Worm (Caenorhabditis elegans): ENCODE data around the gene Y32B12B.8.

Gene Y32B12B.8

DNA sequence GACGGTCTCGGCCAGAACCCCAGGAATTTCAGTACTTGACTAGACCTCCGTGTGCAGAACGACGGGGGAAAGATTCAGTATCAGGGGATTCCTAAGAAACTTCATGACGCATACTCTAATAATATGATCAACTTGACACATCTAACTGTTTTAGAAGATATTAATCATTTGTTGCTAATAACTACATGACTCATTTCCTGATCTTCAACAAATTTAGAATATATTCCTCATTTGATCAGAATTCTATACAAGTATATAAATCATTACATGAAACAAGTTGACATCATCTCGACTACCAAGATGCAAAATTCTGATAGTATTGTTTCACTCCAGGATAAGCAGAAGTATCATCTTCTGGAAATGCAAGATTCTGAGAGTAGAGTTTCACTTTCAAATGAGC is at the start of gene Y32B12B.8:
Gene Y32B12B.8, plus strand, starts transcription at position 301 of the 400 bp plus-strand sequence.
- TF ChIP-seq Y55F3AM.14 (GFP tag; optimal IDR thresholded peaks at IDR 0.05) (no peak), ZK546.5 (tag; optimal IDR thresholded peaks at IDR 0.05) (no peak), nhr-21 (tag; optimal IDR thresholded peaks at IDR 0.05) (no peak), R02D3.7 (tag; optimal IDR thresholded peaks at IDR 0.05) (no peak), nhr-10 (tag; optimal IDR thresholded peaks at IDR 0.05) (no peak), unc-39 (tag; optimal IDR thresholded peaks at IDR 0.05) (no peak), ceh-16 (tag; optimal IDR thresholded peaks at IDR 0.05) (no peak), lin-39 (tag; optimal IDR thresholded peaks at IDR 0.05) (no peak), sma-3 (GFP tag; optimal IDR thresholded peaks at IDR 0.05) (no peak), lin-11 (tag; optimal IDR thresholded peaks at IDR 0.05) (no peak), ceh-82 (tag; optimal IDR thresholded peaks at IDR 0.05) (no peak), alr-1 (tag; optimal IDR thresholded peaks at IDR 0.05) (no peak), lsy-2 (tag; optimal IDR thresholded peaks at IDR 0.05) (no peak), ztf-1 (GFP tag; conservative IDR thresholded peaks at IDR 0.05) (no peak), unc-55 (GFP tag; optimal IDR thresholded peaks at IDR 0.05) (no peak), elt-3 (tag; optimal IDR thresholded peaks at IDR 0.05) (no peak), ama-1 (optimal IDR thresholded peaks at IDR 0.05) (no peak)

DNA sequence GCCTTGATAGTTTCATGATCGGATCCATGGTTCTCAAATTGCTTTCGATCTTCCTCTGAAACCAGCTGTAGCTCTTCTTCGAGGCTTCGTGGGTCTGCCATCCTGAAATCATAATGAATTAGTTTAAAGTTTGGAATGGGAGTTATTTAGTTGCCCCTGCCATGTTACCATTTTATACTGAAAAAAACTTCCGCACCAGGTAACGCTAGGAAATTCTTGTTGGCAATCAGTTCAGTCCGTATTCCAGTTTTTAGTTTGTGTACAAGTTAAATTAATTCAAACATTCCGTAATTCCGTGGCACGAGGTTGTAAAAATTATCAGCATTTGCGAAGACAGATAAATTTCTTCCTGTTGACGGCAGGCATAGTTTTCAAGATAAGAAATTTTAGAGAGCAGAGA is 47.8 kb upstream of the Y32B12B.8 start, which contains the start of gene Y32B12A.5:
Gene Y32B12A.5, minus strand, starts transcription at position 101 of the 400 bp plus-strand sequence.
- no peak for TF ChIP-seq ztf-1 (GFP tag; conservative IDR thresholded peaks at IDR 0.05)

DNA sequence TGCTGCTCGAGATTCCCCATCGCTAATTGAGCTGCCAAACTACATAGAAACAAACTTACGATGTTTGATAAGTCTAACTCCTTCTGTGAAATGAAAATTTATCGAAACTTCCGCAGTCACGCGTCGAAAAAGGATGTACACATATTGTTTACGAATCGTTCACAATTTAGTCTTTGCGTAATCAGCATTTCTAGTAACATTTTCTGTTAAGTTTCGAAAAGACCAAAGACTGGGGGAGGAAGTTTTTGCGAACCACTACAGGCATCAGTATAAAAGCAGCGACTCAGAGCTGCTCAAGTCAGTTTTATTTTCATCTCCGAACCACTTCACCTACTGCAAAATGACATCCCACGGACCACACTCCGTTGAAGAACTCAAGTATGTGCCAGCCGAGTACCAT is 47.1 kb upstream of the Y32B12B.8 start, which contains the start of gene sqst-4:
Gene sqst-4, plus strand, starts transcription at position 301 of the 400 bp plus-strand sequence.
- no peak for TF ChIP-seq R02D3.7 (tag; optimal IDR thresholded peaks at IDR 0.05)
- no peak for TF ChIP-seq alr-1 (tag; optimal IDR thresholded peaks at IDR 0.05)
- TF ChIP-seq nhr-77 (tag; optimal IDR thresholded peaks at IDR 0.05) = no peak
- no peak for TF ChIP-seq nhr-6 (tag; optimal IDR thresholded peaks at IDR 0.05)
- TF ChIP-seq unc-62 (GFP tag; optimal IDR thresholded peaks at IDR 0.05) = no peak
- no peak for TF ChIP-seq sma-9 (GFP tag; optimal IDR thresholded peaks at IDR 0.05)
- TF ChIP-seq sma-9 (tag; optimal IDR thresholded peaks at IDR 0.05) = no peak
- no peak for TF ChIP-seq nhr-129 (tag; optimal IDR thresholded peaks at IDR 0.05)
- TF ChIP-seq lsy-2 (tag; optimal IDR thresholded peaks at IDR 0.05) = no peak
- TF ChIP-seq nhr-25 (tag; optimal IDR thresholded peaks at IDR 0.05) = no peak
- no peak for TF ChIP-seq ceh-82 (tag; optimal IDR thresholded peaks at IDR 0.05)
- no peak for TF ChIP-seq peb-1 (tag; optimal IDR thresholded peaks at IDR 0.05)
- no peak for TF ChIP-seq nhr-23 (tag; optimal IDR thresholded peaks at IDR 0.05)

- TF ChIP-seq peb-1 (tag; optimal IDR thresholded peaks at IDR 0.05) (no peak), mab-5 (tag; optimal IDR thresholded peaks at IDR 0.05) (no peak), sem-4 (tag; optimal IDR thresholded peaks at IDR 0.05) (no peak), fos-1 (tag; optimal IDR thresholded peaks at IDR 0.05) (peak; percentile 72), nhr-12 (tag; optimal IDR thresholded peaks at IDR 0.05) (no peak), sma-9 (GFP tag; optimal IDR thresholded peaks at IDR 0.05) (peak; percentile 60), sma-9 (tag; optimal IDR thresholded peaks at IDR 0.05) (no peak)
These were observed 40.9 kb upstream of the Y32B12B.8 start, which contains the start of gene comt-2 for ce11 chrV:16494359-16494758. comt-2 (minus strand) TSS chrV:16494489.

DNA sequence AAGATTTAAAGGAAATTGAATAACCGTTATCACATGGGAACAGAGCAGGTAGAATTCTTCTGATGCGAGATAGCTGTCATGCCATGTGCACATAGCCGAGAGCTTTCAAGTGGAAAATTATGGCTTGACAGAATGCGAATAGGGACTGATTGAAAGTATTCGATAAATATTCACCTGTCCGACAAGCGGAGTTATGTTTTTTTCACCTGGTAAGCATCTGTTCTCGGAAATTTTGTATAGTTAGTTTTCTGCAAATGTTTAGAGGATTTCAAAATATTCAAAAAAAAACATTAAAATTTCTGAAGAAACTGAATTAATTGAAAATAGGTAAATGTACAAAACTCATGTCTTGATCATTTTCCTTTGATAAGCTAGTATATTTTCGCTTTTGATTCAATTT is 37.8 kb upstream of the Y32B12B.8 start, which contains the start of gene srh-136:
Gene srh-136, minus strand, starts transcription at position 93 of the 400 bp plus-strand sequence.
- TF ChIP-seq fos-1 (tag; optimal IDR thresholded peaks at IDR 0.05) (no peak), nhr-25 (tag; optimal IDR thresholded peaks at IDR 0.05) (no peak), Y55F3AM.14 (GFP tag; optimal IDR thresholded peaks at IDR 0.05) (no peak), dmd-4 (tag; optimal IDR thresholded peaks at IDR 0.05) (no peak), unc-55 (GFP tag; optimal IDR thresholded peaks at IDR 0.05) (no peak), sma-3 (GFP tag; optimal IDR thresholded peaks at IDR 0.05) (no peak), ceh-82 (tag; optimal IDR thresholded peaks at IDR 0.05) (no peak), mab-5 (tag; optimal IDR thresholded peaks at IDR 0.05) (no peak), lin-13 (GFP tag; optimal IDR thresholded peaks at IDR 0.05) (no peak), unc-62 (GFP tag; optimal IDR thresholded peaks at IDR 0.05) (no peak), R02D3.7 (tag; optimal IDR thresholded peaks at IDR 0.05) (no peak), mdl-1 (tag; optimal IDR thresholded peaks at IDR 0.05) (no peak), blmp-1 (tag; optimal IDR thresholded peaks at IDR 0.05; ENCODE audit: insufficient read depth) (no peak), mbf-1 (tag; optimal IDR thresholded peaks at IDR 0.05) (no peak), aly-2 (tag; optimal IDR thresholded peaks at IDR 0.05) (no peak), crh-2 (tag; optimal IDR thresholded peaks at IDR 0.05) (no peak), ztf-4 (tag; optimal IDR thresholded peaks at IDR 0.05) (no peak), ceh-16 (tag; optimal IDR thresholded peaks at IDR 0.05) (no peak), nhr-23 (tag; optimal IDR thresholded peaks at IDR 0.05) (no peak)

Measured in whole organism, L2 larva.